Fruit fly (Drosophila melanogaster): ENCODE results near the gene CG10096.

Gene CG10096

dm6 chr3R:12431030-12431489 is 35.3 kb upstream of the CG10096 start, which contains the start of gene Prosalpha2 (continued):
- no peak for TF ChIP-seq CG4360 (GFP tag; IDR thresholded peaks at IDR 0.05)
- TF ChIP-seq CG7357 (GFP tag; IDR thresholded peaks at IDR 0.05), result peak; percentile 93
- no peak for TF ChIP-seq Sry-δ (GFP tag; optimal IDR thresholded peaks at IDR 0.05)
- TF ChIP-seq CG18599 (GFP tag; optimal IDR thresholded peaks at IDR 0.05), result no peak
- TF ChIP-seq Nf-YB (GFP tag; optimal IDR thresholded peaks at IDR 0.05), result no peak
- no peak for TF ChIP-seq Poxn (GFP tag; IDR thresholded peaks at IDR 0.05)
- TF ChIP-seq org-1 (GFP tag; optimal IDR thresholded peaks at IDR 0.05), result no peak
- TF ChIP-seq corto (GFP tag; optimal IDR thresholded peaks at IDR 0.05), result no peak
- no peak for TF ChIP-seq sob (GFP tag; IDR thresholded peaks at IDR 0.05)
- TF ChIP-seq Atf-2 (GFP tag; optimal IDR thresholded peaks at IDR 0.05), result no peak
- no peak for TF ChIP-seq CG17612 (GFP tag; IDR thresholded peaks at IDR 0.05)
- TF ChIP-seq tna (GFP tag; IDR thresholded peaks at IDR 0.05; ENCODE audit: partially characterized antibody), result no peak
- TF ChIP-seq CG6175 (GFP tag; IDR thresholded peaks at IDR 0.05), result no peak
- TF ChIP-seq Jarid2 (GFP tag; optimal IDR thresholded peaks at IDR 0.05), result no peak
- peak; percentile 80 for TF ChIP-seq trem (tag; optimal IDR thresholded peaks at IDR 0.05)
- no peak for TF ChIP-seq B-H2 (GFP tag; optimal IDR thresholded peaks at IDR 0.05)
- no peak for TF ChIP-seq sr (GFP tag; IDR thresholded peaks at IDR 0.05)
- TF ChIP-seq CG1529 (GFP tag; optimal IDR thresholded peaks at IDR 0.05), result no peak
- TF ChIP-seq CG13894 (tag; optimal IDR thresholded peaks at IDR 0.05), result peak; percentile 23
- peak; percentile 2 for TF ChIP-seq Ets97D (GFP tag; optimal IDR thresholded peaks at IDR 0.05)
- no peak for TF ChIP-seq Bdp1 (GFP tag; optimal IDR thresholded peaks at IDR 0.05)
- TF ChIP-seq nmo (GFP tag; optimal IDR thresholded peaks at IDR 0.05), result peak; percentile 42
- TF ChIP-seq wek (GFP tag; optimal IDR thresholded peaks at IDR 0.05), result no peak
- TF ChIP-seq Lpt (GFP tag; optimal IDR thresholded peaks at IDR 0.05), result no peak
- no peak for TF ChIP-seq Bgb (GFP tag; IDR thresholded peaks at IDR 0.05; ENCODE audit: partially characterized antibody)
- TF ChIP-seq sima (GFP tag; optimal IDR thresholded peaks at IDR 0.05), result no peak
- TF ChIP-seq CG17568 (GFP tag; optimal IDR thresholded peaks at IDR 0.05), result no peak
- peak; percentile 3 for TF ChIP-seq CG4424 (GFP tag; optimal IDR thresholded peaks at IDR 0.05)
- no peak for TF ChIP-seq Taf1 (GFP tag; IDR thresholded peaks at IDR 0.05)
- peak in 1 of 2 experiments; percentile 31 for TF ChIP-seq insv (GFP tag; optimal IDR thresholded peaks at IDR 0.05)
- TF ChIP-seq CG9609 (GFP tag; optimal IDR thresholded peaks at IDR 0.05), result no peak
- TF ChIP-seq GATAe (GFP tag; conservative IDR thresholded peaks at IDR 0.05), result no peak
- TF ChIP-seq ssp (GFP tag; IDR thresholded peaks at IDR 0.05), result peak; percentile 38
- no peak for TF ChIP-seq HLH4C (GFP tag; IDR thresholded peaks at IDR 0.05; ENCODE audit: partially characterized antibody)
- no peak for TF ChIP-seq Nf-YA (GFP tag; IDR thresholded peaks at IDR 0.05)
- TF ChIP-seq CG12942 (GFP tag; optimal IDR thresholded peaks at IDR 0.05), result no peak
- TF ChIP-seq ap (GFP tag; IDR thresholded peaks at IDR 0.05), result no peak
- no peak for TF ChIP-seq Kr (GFP tag; optimal IDR thresholded peaks at IDR 0.05)
- TF ChIP-seq CG8765 (GFP tag; IDR thresholded peaks at IDR 0.05), result no peak
- peak; percentile 62 for TF ChIP-seq CG15514 (GFP tag; optimal IDR thresholded peaks at IDR 0.05)
- no peak for TF ChIP-seq TFAM (GFP tag; optimal IDR thresholded peaks at IDR 0.05)
- TF ChIP-seq Dek (tag; optimal IDR thresholded peaks at IDR 0.05), result no peak
- TF ChIP-seq Dad (GFP tag; optimal IDR thresholded peaks at IDR 0.05), result no peak
- no peak for TF ChIP-seq fd3F (GFP tag; optimal IDR thresholded peaks at IDR 0.05)
- TF ChIP-seq CG16813 (GFP tag; IDR thresholded peaks at IDR 0.05; ENCODE audit: partially characterized antibody), result no peak; the same call in 2 of the 3 replicates
- TF ChIP-seq Usf (GFP tag; optimal IDR thresholded peaks at IDR 0.05), result no peak
- no peak for TF ChIP-seq pfk (GFP tag; optimal IDR thresholded peaks at IDR 0.05)
- TF ChIP-seq CG6683 (GFP tag; optimal IDR thresholded peaks at IDR 0.05), result no peak
- peak; percentile 33 for TF ChIP-seq sens (GFP tag)
- no peak for TF ChIP-seq CG18764 (GFP tag; optimal IDR thresholded peaks at IDR 0.05)
- TF ChIP-seq wor (GFP tag; IDR thresholded peaks at IDR 0.05), result no peak
- TF ChIP-seq CG1647 (GFP tag; optimal IDR thresholded peaks at IDR 0.05), result no peak
